Worm (Caenorhabditis elegans) whole organism, early embryonic: ENCODE measurements around the gene nhr-133.

Experiments used
- F13C5.2 ChIP-seq: sonication (generic microtip); optimal IDR thresholded peaks from 2 replicates; lab custom pipeline; 2017; ENCODE audit warnings: mild to moderate bottlenecking, missing genetic modification characterization, inconsistent platforms, missing compliant biosample characterization
- ama-1 ChIP-seq: fragments of 150-350 bp; optimal IDR thresholded peaks from 2 replicates; lab custom pipeline; 2014
- ceh-36 ChIP-seq: sonication (generic microtip); optimal IDR thresholded peaks from 2 replicates; lab custom pipeline; 2016; ENCODE audit warnings: missing genetic modification characterization, inconsistent platforms, missing compliant biosample characterization
- flt-1 ChIP-seq: fragments of 200-800 bp; sonication (Bioruptor generic); IDR thresholded peaks from 2 replicates; pipeline ENCODE4 v1.3.6; 2022; ENCODE audit warnings: missing genetic modification characterization, missing compliant biosample characterization
- hnd-1 ChIP-seq: sonication (generic microtip); optimal IDR thresholded peaks from 2 replicates; lab custom pipeline; 2016; ENCODE audit warnings: missing genetic modification characterization, missing compliant biosample characterization
- tbx-11 ChIP-seq: fragments of 200-800 bp; sonication (Bioruptor generic); IDR thresholded peaks from 2 replicates; pipeline ENCODE4 v1.3.6; 2022; ENCODE audit warnings: missing genetic modification characterization, missing compliant biosample characterization
- tbx-37 ChIP-seq: fragments of 200-800 bp; sonication (Bioruptor generic); conservative IDR thresholded peaks from 2 replicates; pipeline ENCODE4 v1.3.6; 2022; ENCODE audit warnings: missing genetic modification reagents, missing genetic modification characterization, missing compliant biosample characterization

- no peak for TF ChIP-seq flt-1 (GFP tag; lab: Robert Waterston, UW)
- no peak for TF ChIP-seq tbx-11 (GFP tag; lab: Robert Waterston, UW)
- TF ChIP-seq ama-1 (lab: Kevin White, UChicago), result no peak
- no peak for TF ChIP-seq ceh-36 (tag; lab: Kevin White, UChicago)
- TF ChIP-seq F13C5.2 (tag; lab: Kevin White, UChicago), result no peak
- TF ChIP-seq tbx-37 (GFP tag; lab: Robert Waterston, UW), result no peak
- no peak for TF ChIP-seq hnd-1 (tag; lab: Kevin White, UChicago)
These were observed 5.0 kb upstream of the nhr-133 start for ce11 chrV:2216927-2217326.
